Worm (Caenorhabditis elegans) whole organism, L1 larva: ENCODE results near the gene F54B3.2.

Experiments used
- ceh-88 ChIP-seq: fragments of 200-800 bp; sonication (Bioruptor generic); IDR thresholded peaks from 2 replicates; pipeline ENCODE4 v1.3.6; 2022; ENCODE audit warnings: missing genetic modification characterization, missing compliant biosample characterization
- efl-3 ChIP-seq: fragments of 200-800 bp; sonication (Bioruptor generic); optimal IDR thresholded peaks from 2 replicates; lab custom pipeline; 2018; ENCODE audit warnings: mild to moderate bottlenecking, missing genetic modification characterization, missing compliant biosample characterization
- ets-5 ChIP-seq: fragments of 200-800 bp; sonication (Bioruptor generic); IDR thresholded peaks from 2 replicates; pipeline ENCODE4 v1.3.6; 2022; ENCODE audit warnings: missing genetic modification characterization, missing compliant biosample characterization
- hlh-4 ChIP-seq: sonication (generic microtip); optimal IDR thresholded peaks from 2 replicates; lab custom pipeline; 2016; ENCODE audit warnings: mild to moderate bottlenecking, missing genetic modification characterization, missing compliant biosample characterization

- TF ChIP-seq efl-3 (GFP tag; lab: Kevin White, UChicago) (no peak), ets-5 (GFP tag; lab: Robert Waterston, UW) (no peak), hlh-4 (tag; lab: Kevin White, UChicago) (no peak), ceh-88 (GFP tag; lab: Robert Waterston, UW) (no peak)
These were observed 13.2 kb upstream of the F54B3.2 start for ce11 chrII:10283145-10283544.
